Fruit fly (Drosophila melanogaster) whole organism, embryonic: ENCODE measurements around the gene CG10486.

Experiments
- Atf6 ChIP-seq: fragments of 200-800 bp; sonication (Bioruptor generic); IDR thresholded peaks from 2 replicates; pipeline ENCODE4 v1.3.6; 2022; ENCODE audit warnings: missing biosample characterization, missing genetic modification characterization
- B-H2 ChIP-seq: fragments of 200-800 bp; sonication (Bioruptor generic); optimal IDR thresholded peaks from 2 replicates; lab custom pipeline; 2018; ENCODE audit warnings: missing biosample characterization, mild to moderate bottlenecking, missing genetic modification characterization
- BtbVII ChIP-seq: fragments of 200-800 bp; sonication (Bioruptor generic); optimal IDR thresholded peaks from 3 replicates; lab custom pipeline; 2017; ENCODE audit warnings: missing biosample characterization, mild to moderate bottlenecking, missing genetic modification characterization
- CG10147 ChIP-seq: fragments of 200-800 bp; sonication (Bioruptor generic); optimal IDR thresholded peaks from 2 replicates; lab custom pipeline; 2019; ENCODE audit warnings: missing biosample characterization, mild to moderate bottlenecking, missing genetic modification characterization, moderate library complexity
- CG10565 ChIP-seq: fragments of 200-800 bp; sonication (Bioruptor generic); optimal IDR thresholded peaks from 3 replicates; lab custom pipeline; 2016; ENCODE audit warnings: missing biosample characterization, mild to moderate bottlenecking, missing genetic modification characterization
- CG10959 ChIP-seq: fragments of 200-800 bp; sonication (Bioruptor generic); IDR thresholded peaks from 2 replicates; pipeline ENCODE4 v1.3.6; 2022; ENCODE audit warnings: missing biosample characterization, missing genetic modification characterization
- CG11695 ChIP-seq: fragments of 200-800 bp; sonication (Bioruptor generic); IDR thresholded peaks from 3 replicates; pipeline ENCODE4 v1.3.6; 2022; ENCODE audit warnings: missing biosample characterization, missing genetic modification characterization
- CG12155 ChIP-seq: fragments of 200-800 bp; sonication (Bioruptor generic); optimal IDR thresholded peaks from 3 replicates; lab custom pipeline; 2016; ENCODE audit warnings: missing biosample characterization, missing genetic modification characterization
- CG12219 ChIP-seq: fragments of 200-800 bp; sonication (Bioruptor generic); optimal IDR thresholded peaks from 3 replicates; lab custom pipeline; 2018; ENCODE audit warnings: missing biosample characterization, mild to moderate bottlenecking, missing genetic modification characterization
- CG12769 ChIP-seq: fragments of 200-800 bp; sonication (Bioruptor generic); optimal IDR thresholded peaks from 2 replicates; lab custom pipeline; 2019; ENCODE audit warnings: missing biosample characterization, mild to moderate bottlenecking, missing genetic modification characterization, moderate library complexity
- CG13123 ChIP-seq: fragments of 200-800 bp; sonication (Bioruptor generic); optimal IDR thresholded peaks from 2 replicates; lab custom pipeline; 2016; ENCODE audit warnings: missing biosample characterization, missing genetic modification characterization
- CG13894 ChIP-seq: fragments of 200-800 bp; sonication (Bioruptor generic); optimal IDR thresholded peaks from 3 replicates; lab custom pipeline; 2018; ENCODE audit warnings: missing biosample characterization, mild to moderate bottlenecking, missing genetic modification characterization, moderate library complexity
- CG14014 ChIP-seq: fragments of 200-800 bp; sonication (Bioruptor generic); IDR thresholded peaks from 2 replicates; pipeline ENCODE4 v1.3.6; 2022; ENCODE audit warnings: missing biosample characterization, missing genetic modification characterization
- CG16779 ChIP-seq: fragments of 200-800 bp; sonication (Bioruptor generic); IDR thresholded peaks from 2 replicates; pipeline ENCODE4 v1.3.6; 2022; ENCODE audit warnings: missing biosample characterization, missing genetic modification characterization
- CG30020 ChIP-seq: fragments of 200-800 bp; optimal IDR thresholded peaks from 2 replicates; lab custom pipeline; 2019; ENCODE audit warnings: missing biosample characterization, mild to moderate bottlenecking, missing genetic modification characterization, moderate library complexity
- CG32772 ChIP-seq: fragments of 200-800 bp; sonication (Bioruptor generic); IDR thresholded peaks from 2 replicates; pipeline ENCODE4 v1.3.6; 2022; ENCODE audit warnings: missing biosample characterization, missing genetic modification characterization
- CG3281 ChIP-seq: fragments of 200-800 bp; sonication (Bioruptor generic); optimal IDR thresholded peaks from 3 replicates; lab custom pipeline; 2017; ENCODE audit warnings: missing biosample characterization, mild to moderate bottlenecking, missing genetic modification characterization
- CG3847 ChIP-seq: fragments of 200-800 bp; sonication (Bioruptor generic); IDR thresholded peaks from 2 replicates; pipeline ENCODE4 v1.3.6; 2022; ENCODE audit warnings: missing biosample characterization, missing genetic modification characterization
- CG4328 ChIP-seq: fragments of 200-800 bp; sonication (Bioruptor generic); optimal IDR thresholded peaks from 3 replicates; lab custom pipeline; 2017; ENCODE audit warnings: missing biosample characterization, missing genetic modification reagents, missing genetic modification characterization
- CG4404 ChIP-seq: fragments of 200-800 bp; sonication (Bioruptor generic); IDR thresholded peaks from 2 replicates; pipeline ENCODE4 v1.3.6; 2022; ENCODE audit warnings: missing biosample characterization, missing genetic modification characterization
- CG5245 ChIP-seq: fragments of 200-800 bp; sonication (Bioruptor generic); optimal IDR thresholded peaks from 3 replicates; lab custom pipeline; 2016; ENCODE audit warnings: missing biosample characterization, missing genetic modification characterization
- CG6813 ChIP-seq: fragments of 200-800 bp; sonication (Bioruptor generic); optimal IDR thresholded peaks from 2 replicates; lab custom pipeline; 2017; ENCODE audit warnings: missing biosample characterization, missing genetic modification characterization, mild to moderate bottlenecking, moderate library complexity, missing genetic modification reagents
- CG8359 ChIP-seq: fragments of 200-800 bp; sonication (Bioruptor generic); optimal IDR thresholded peaks from 2 replicates; lab custom pipeline; 2017; ENCODE audit warnings: missing biosample characterization, mild to moderate bottlenecking, missing genetic modification characterization, borderline replicate concordance
- CG8388 ChIP-seq: fragments of 200-800 bp; sonication (Bioruptor generic); optimal IDR thresholded peaks from 2 replicates; lab custom pipeline; 2019; ENCODE audit warnings: missing biosample characterization, mild to moderate bottlenecking, missing genetic modification characterization, moderate library complexity
- CG8478 ChIP-seq: fragments of >200 bp; optimal IDR thresholded peaks from 2 replicates; lab custom pipeline; 2018
- CG8765 ChIP-seq: fragments of 200-800 bp; sonication (Bioruptor generic); IDR thresholded peaks from 2 replicates; pipeline ENCODE4 v1.3.6; 2022; ENCODE audit warnings: missing biosample characterization, missing genetic modification characterization
- CTCF ChIP-seq: fragments of 200-800 bp; sonication (Bioruptor generic); optimal IDR thresholded peaks from 2 replicates; lab custom pipeline; 2017; ENCODE audit warnings: missing biosample characterization, mild to moderate bottlenecking, missing genetic modification characterization, moderate library complexity
- Doc2 ChIP-seq: fragments of 200-800 bp; sonication (Bioruptor generic); IDR thresholded peaks from 2 replicates; pipeline ENCODE4 v1.3.6; 2022; ENCODE audit warnings: missing biosample characterization, missing genetic modification characterization
- Doc3 ChIP-seq: fragments of 200-800 bp; sonication (Bioruptor generic); IDR thresholded peaks from 3 replicates; pipeline ENCODE4 v1.3.6; 2022; ENCODE audit warnings: missing biosample characterization, missing genetic modification characterization; ENCODE audit not compliant: partially characterized antibody
- E2f1 ChIP-seq: fragments of 200-800 bp; sonication (Bioruptor generic); IDR thresholded peaks from 2 replicates; pipeline ENCODE4 v1.3.6; 2022; ENCODE audit warnings: missing biosample characterization, missing genetic modification characterization
- Hsf ChIP-seq: fragments of 200-800 bp; sonication (Bioruptor generic); optimal IDR thresholded peaks from 3 replicates; lab custom pipeline; 2016; ENCODE audit warnings: missing biosample characterization, missing genetic modification characterization
- Neu2 ChIP-seq: fragments of 200-800 bp; sonication (Bioruptor generic); optimal IDR thresholded peaks from 3 replicates; lab custom pipeline; 2016; ENCODE audit warnings: missing biosample characterization, missing genetic modification characterization, borderline replicate concordance
- Six4 ChIP-seq: fragments of 200-800 bp; sonication (Bioruptor generic); optimal IDR thresholded peaks from 2 replicates; lab custom pipeline; 2016; ENCODE audit warnings: missing biosample characterization, missing genetic modification characterization
- Stat92E ChIP-seq, 3 experiments: fragments of >200 bp in 2 of 3; fragments of 200-800 bp in 1 of 3; sonication (Bioruptor generic) in 1 of 3; optimal IDR thresholded peaks; 2 replicates each; lab custom pipeline; 2017 to 2019; ENCODE audit warnings: missing biosample characterization in 3 of 3, missing genetic modification characterization in 3 of 3, mild to moderate bottlenecking in 1 of 3, moderate library complexity in 1 of 3
- Vsx1 ChIP-seq: fragments of 200-800 bp; sonication (Bioruptor generic); optimal IDR thresholded peaks from 2 replicates; lab custom pipeline; 2017; ENCODE audit warnings: missing biosample characterization, mild to moderate bottlenecking, missing genetic modification characterization, missing genetic modification reagents
- amos ChIP-seq: fragments of 200-800 bp; sonication (Bioruptor generic); IDR thresholded peaks from 2 replicates; pipeline ENCODE4 v1.3.6; 2022; ENCODE audit warnings: missing biosample characterization, missing genetic modification characterization; ENCODE audit not compliant: partially characterized antibody
- caup ChIP-seq: fragments of 200-800 bp; sonication (Bioruptor generic); optimal IDR thresholded peaks from 3 replicates; lab custom pipeline; 2017; ENCODE audit warnings: missing biosample characterization, mild to moderate bottlenecking, missing genetic modification characterization, moderate library complexity; ENCODE audit not compliant: severe bottlenecking
- cg ChIP-seq: fragments of 200-800 bp; sonication (Bioruptor generic); optimal IDR thresholded peaks from 3 replicates; lab custom pipeline; 2019; ENCODE audit warnings: missing biosample characterization, mild to moderate bottlenecking, missing genetic modification characterization, moderate library complexity
- chif ChIP-seq, 2 experiments: fragments of 200-800 bp; sonication (Bioruptor generic); optimal IDR thresholded peaks; 3 replicates each; lab custom pipeline; 2016; ENCODE audit warnings: missing biosample characterization in 2 of 2, missing genetic modification characterization in 2 of 2
- cwo ChIP-seq: fragments of 200-800 bp; sonication (Bioruptor generic); optimal IDR thresholded peaks from 3 replicates; lab custom pipeline; 2017; ENCODE audit warnings: missing biosample characterization, missing genetic modification characterization, mild to moderate bottlenecking, moderate library complexity, missing genetic modification reagents
- grn ChIP-seq: fragments of 200-800 bp; sonication (Bioruptor generic); optimal IDR thresholded peaks from 3 replicates; lab custom pipeline; 2017; ENCODE audit warnings: missing biosample characterization, missing genetic modification characterization
- jing ChIP-seq: fragments of 200-800 bp; sonication (Bioruptor generic); optimal IDR thresholded peaks from 2 replicates; lab custom pipeline; 2018; ENCODE audit warnings: missing biosample characterization, mild to moderate bottlenecking, missing genetic modification characterization
- luna ChIP-seq: fragments of 200-800 bp; sonication (Bioruptor generic); optimal IDR thresholded peaks from 2 replicates; lab custom pipeline; 2016; ENCODE audit warnings: missing biosample characterization, missing genetic modification characterization
- nerfin-2 ChIP-seq: fragments of 200-800 bp; sonication (Bioruptor generic); IDR thresholded peaks from 2 replicates; pipeline ENCODE4 v1.3.6; 2022; ENCODE audit warnings: missing biosample characterization, missing genetic modification characterization; ENCODE audit not compliant: partially characterized antibody
- sd ChIP-seq: fragments of 200-800 bp; sonication (Bioruptor generic); optimal IDR thresholded peaks from 3 replicates; lab custom pipeline; 2018; ENCODE audit warnings: missing biosample characterization, mild to moderate bottlenecking, missing genetic modification characterization, moderate library complexity
- seq ChIP-seq: fragments of 200-800 bp; sonication (Bioruptor generic); IDR thresholded peaks from 2 replicates; pipeline ENCODE4 v1.3.6; 2022; ENCODE audit warnings: missing biosample characterization, missing genetic modification characterization
- stwl ChIP-seq: fragments of 200-800 bp; sonication (Bioruptor generic); optimal IDR thresholded peaks from 3 replicates; lab custom pipeline; 2018; ENCODE audit warnings: missing biosample characterization, mild to moderate bottlenecking, missing genetic modification characterization, moderate library complexity
- tup ChIP-seq: fragments of 200-800 bp; sonication (Bioruptor generic); optimal IDR thresholded peaks from 2 replicates; lab custom pipeline; 2016; ENCODE audit warnings: missing biosample characterization, mild to moderate bottlenecking, missing genetic modification characterization, moderate library complexity
- unc-4 ChIP-seq: fragments of 200-800 bp; sonication (Bioruptor generic); IDR thresholded peaks from 2 replicates; pipeline ENCODE4 v1.3.6; 2022; ENCODE audit warnings: missing biosample characterization, missing genetic modification characterization; ENCODE audit not compliant: partially characterized antibody
- usp ChIP-seq: fragments of >200 bp; optimal IDR thresholded peaks from 2 replicates; lab custom pipeline; 2017; ENCODE audit warnings: missing biosample characterization, missing genetic modification characterization
- vfl ChIP-seq: fragments of 200-800 bp; sonication (Bioruptor generic); optimal IDR thresholded peaks from 2 replicates; lab custom pipeline; 2016; ENCODE audit warnings: missing biosample characterization, missing genetic modification characterization

Gene CG10486

DNA sequence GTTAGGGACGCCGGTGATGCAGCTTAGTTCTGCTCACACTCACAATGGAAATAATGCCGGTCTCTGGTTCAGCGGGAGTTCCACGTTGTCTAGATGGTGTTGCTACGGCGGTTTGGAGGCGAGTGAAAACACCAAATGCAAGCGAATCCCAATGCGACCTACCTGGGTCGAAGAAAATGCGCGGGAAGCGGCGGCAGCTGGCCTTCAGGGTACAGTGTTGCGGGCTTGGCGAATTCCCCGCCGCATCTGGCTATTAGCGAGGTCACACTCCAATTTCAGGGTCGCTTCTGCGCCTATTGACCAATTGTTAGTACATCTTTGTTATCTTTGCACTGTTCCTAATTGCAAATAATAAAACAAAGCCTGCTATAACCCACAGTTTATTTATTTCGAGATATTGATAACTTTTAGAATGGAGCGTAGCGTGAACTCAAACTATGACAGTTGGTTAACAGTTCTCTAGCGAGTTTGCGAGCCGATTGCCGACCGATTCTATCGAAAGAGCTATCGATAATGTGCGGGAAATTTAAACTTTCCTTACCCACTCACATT, 25.9 kb upstream of the CG10486 start, which contains the start of gene Rcc1 (continued):
- TF ChIP-seq Doc2 (GFP tag; lab: Robert Waterston, UW), result no peak
- peak; percentile 29 for TF ChIP-seq vfl
- TF ChIP-seq amos, result peak; percentile 45
- TF ChIP-seq Stat92E (GFP tag; optimal IDR thresholded peaks at IDR 0.05; lab: Kevin White, UChicago), result peak in 1 of 3 experiments; percentile 4
- TF ChIP-seq CG3281, result no peak
- peak; percentile 27; the same call in 1 of the 2 replicates for TF ChIP-seq CG3847 (GFP tag; lab: Robert Waterston, UW)
- TF ChIP-seq Doc3, result no peak
- no peak for TF ChIP-seq CG10959 (GFP tag; lab: Robert Waterston, UW)
- peak; percentile 49 for TF ChIP-seq CG30020 (tag; lab: Kevin White, UChicago)
- TF ChIP-seq CTCF (GFP tag; lab: Kevin White, UChicago), result peak; percentile 64
- TF ChIP-seq tup (GFP tag; lab: Kevin White, UChicago), result no peak
- TF ChIP-seq nerfin-2, result peak; percentile 53; the same call in 1 of the 2 replicates
- TF ChIP-seq CG13123 (GFP tag; lab: Kevin White, UChicago), result no peak
- no peak for TF ChIP-seq Six4 (GFP tag; lab: Kevin White, UChicago)
- no peak for TF ChIP-seq B-H2
- TF ChIP-seq sd (tag; lab: Kevin White, UChicago), result no peak
- TF ChIP-seq unc-4 (GFP tag; lab: Robert Waterston, UW), result peak; percentile 64
- peak; percentile 27 for TF ChIP-seq Hsf
- peak; percentile 57 for TF ChIP-seq CG12155
- no peak for TF ChIP-seq CG11695 (GFP tag; lab: Robert Waterston, UW)
- no peak for TF ChIP-seq jing
- peak; percentile 52 for TF ChIP-seq stwl
- no peak for TF ChIP-seq seq (GFP tag; lab: Robert Waterston, UW)
- no peak for TF ChIP-seq CG12219 (GFP tag; lab: Kevin White, UChicago)
- TF ChIP-seq CG5245 (GFP tag; lab: Kevin White, UChicago), result no peak
- TF ChIP-seq CG32772 (GFP tag; lab: Robert Waterston, UW), result no peak
- TF ChIP-seq CG8359, result no peak
- no peak for TF ChIP-seq usp (GFP tag; lab: Kevin White, UChicago)
- TF ChIP-seq CG4404 (GFP tag; lab: Robert Waterston, UW), result no peak
- no peak for TF ChIP-seq CG10565
- no peak for TF ChIP-seq CG13894 (tag; lab: Kevin White, UChicago)
- TF ChIP-seq CG8478 (lab: Kevin White, UChicago), result no peak
- no peak for TF ChIP-seq CG8388 (GFP tag; lab: Kevin White, UChicago)
- no peak for TF ChIP-seq CG4328 (GFP tag; lab: Kevin White, UChicago)
- TF ChIP-seq CG8765, result no peak
- TF ChIP-seq cg (GFP tag; lab: Kevin White, UChicago), result peak; percentile 82
- TF ChIP-seq Neu2 (GFP tag; lab: Kevin White, UChicago), result no peak
- TF ChIP-seq grn (GFP tag; lab: Kevin White, UChicago), result no peak
- TF ChIP-seq Atf6, result no peak
- no peak for TF ChIP-seq cwo (GFP tag; lab: Kevin White, UChicago)
- peak; percentile 89 for TF ChIP-seq E2f1 (GFP tag; lab: Robert Waterston, UW)
- TF ChIP-seq BtbVII (GFP tag; lab: Kevin White, UChicago), result no peak
- no peak for TF ChIP-seq chif (GFP tag; optimal IDR thresholded peaks at IDR 0.05; lab: Kevin White, UChicago)
- TF ChIP-seq CG10147 (GFP tag; lab: Kevin White, UChicago), result peak; percentile 18
- no peak for TF ChIP-seq Vsx1 (GFP tag; lab: Kevin White, UChicago)
- TF ChIP-seq CG6813, result no peak
- TF ChIP-seq caup (GFP tag; lab: Kevin White, UChicago), result no peak
- TF ChIP-seq CG14014 (GFP tag; lab: Robert Waterston, UW), result no peak
- TF ChIP-seq CG12769 (tag; lab: Kevin White, UChicago), result no peak
- no peak for TF ChIP-seq CG16779 (GFP tag; lab: Robert Waterston, UW)
- TF ChIP-seq luna (GFP tag; lab: Kevin White, UChicago), result no peak
